Worm (Caenorhabditis elegans): ENCODE measurements around the gene ZC250.2.
A peak's percentile ranks its signal among the peaks of the same experiment; 100 is the strongest.

The ZC250.2 gene

ce11 chrV:5813060-5813659 lies 21.0 kb downstream of the ZC250.2 start, which contains the start of gene ZC250.4:
ZC250.4 (minus strand) TSS chrV:5813137.
- TF ChIP-seq nhr-25 (tag; optimal IDR thresholded peaks at IDR 0.05): peak; percentile 67
- TF ChIP-seq lin-13 (GFP tag; optimal IDR thresholded peaks at IDR 0.05): no peak
- TF ChIP-seq F13H6.1 (tag; optimal IDR thresholded peaks at IDR 0.05): peak; percentile 41
- no peak for TF ChIP-seq nhr-11 (tag; optimal IDR thresholded peaks at IDR 0.05)
- TF ChIP-seq sma-9 (GFP tag; optimal IDR thresholded peaks at IDR 0.05): peak; percentile 2
- TF ChIP-seq sma-9 (tag; optimal IDR thresholded peaks at IDR 0.05): no peak
- TF ChIP-seq ceh-16 (tag; optimal IDR thresholded peaks at IDR 0.05): no peak
- no peak for TF ChIP-seq nhr-6 (tag; optimal IDR thresholded peaks at IDR 0.05)
- TF ChIP-seq sem-4 (tag; optimal IDR thresholded peaks at IDR 0.05): no peak

- TF ChIP-seq sma-9 (GFP tag; optimal IDR thresholded peaks at IDR 0.05): peak; percentile 57
- no peak for TF ChIP-seq sma-9 (tag; optimal IDR thresholded peaks at IDR 0.05)
- TF ChIP-seq nhr-77 (tag; optimal IDR thresholded peaks at IDR 0.05): no peak
- no peak for TF ChIP-seq dmd-4 (tag; optimal IDR thresholded peaks at IDR 0.05)
- no peak for TF ChIP-seq gmeb-1 (tag; optimal IDR thresholded peaks at IDR 0.05)
- no peak for TF ChIP-seq nhr-21 (tag; optimal IDR thresholded peaks at IDR 0.05)
- no peak for TF ChIP-seq ceh-16 (tag; optimal IDR thresholded peaks at IDR 0.05)
- TF ChIP-seq ztf-11 (tag; optimal IDR thresholded peaks at IDR 0.05): no peak
- TF ChIP-seq lsy-2 (tag; optimal IDR thresholded peaks at IDR 0.05): no peak
- TF ChIP-seq fos-1 (tag; optimal IDR thresholded peaks at IDR 0.05): peak; percentile 63
- peak; percentile 5 for TF ChIP-seq crh-2 (tag; optimal IDR thresholded peaks at IDR 0.05)
- TF ChIP-seq elt-1 (tag; optimal IDR thresholded peaks at IDR 0.05): no peak
- TF ChIP-seq sma-3 (GFP tag; optimal IDR thresholded peaks at IDR 0.05): no peak
- TF ChIP-seq unc-62 (GFP tag; optimal IDR thresholded peaks at IDR 0.05): no peak
Measured at ce11 chrV:5816470-5817061, 24.4 kb downstream of the ZC250.2 start.

DNA sequence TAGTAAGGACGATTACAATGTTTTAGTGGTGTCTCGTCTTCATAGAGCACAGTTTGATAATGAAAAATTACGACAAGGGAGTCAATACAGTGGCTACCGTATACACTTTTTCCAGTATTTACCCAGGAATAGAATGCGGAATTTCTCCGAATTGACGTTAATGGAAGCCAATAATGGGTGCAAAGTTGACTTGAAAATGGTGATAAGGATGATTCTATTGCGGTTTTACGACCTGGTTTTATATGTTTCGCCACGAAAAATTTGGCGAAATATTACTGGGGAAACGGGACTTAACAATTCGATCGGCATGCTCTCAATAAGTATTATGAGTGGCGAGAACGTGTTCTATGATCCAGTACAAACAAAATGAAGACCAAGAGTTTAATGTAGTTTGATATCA lies 27.8 kb downstream of the ZC250.2 start:
- TF ChIP-seq lin-13 (GFP tag; optimal IDR thresholded peaks at IDR 0.05) (no peak), ZK546.5 (tag; optimal IDR thresholded peaks at IDR 0.05) (no peak), sma-9 (GFP tag; optimal IDR thresholded peaks at IDR 0.05) (peak; percentile 54), sma-9 (tag; optimal IDR thresholded peaks at IDR 0.05) (no peak), aly-2 (tag; optimal IDR thresholded peaks at IDR 0.05) (no peak), mbf-1 (tag; optimal IDR thresholded peaks at IDR 0.05) (no peak)

- TF ChIP-seq fos-1 (tag; optimal IDR thresholded peaks at IDR 0.05) (no peak), nhr-23 (tag; optimal IDR thresholded peaks at IDR 0.05) (no peak), nhr-237 (tag; optimal IDR thresholded peaks at IDR 0.05) (no peak), nhr-77 (tag; optimal IDR thresholded peaks at IDR 0.05) (no peak), sma-9 (GFP tag; optimal IDR thresholded peaks at IDR 0.05) (peak; percentile 69), sma-9 (tag; optimal IDR thresholded peaks at IDR 0.05) (no peak), nhr-129 (tag; optimal IDR thresholded peaks at IDR 0.05) (peak; percentile 15), sma-3 (GFP tag; optimal IDR thresholded peaks at IDR 0.05) (peak; percentile 90)
Measured at ce11 chrV:5820401-5820800, 28.3 kb downstream of the ZC250.2 start.

- TF ChIP-seq F13H6.1 (tag; optimal IDR thresholded peaks at IDR 0.05) (no peak), fos-1 (tag; optimal IDR thresholded peaks at IDR 0.05) (peak; percentile 87), sma-9 (GFP tag; optimal IDR thresholded peaks at IDR 0.05) (peak; percentile 79), sma-9 (tag; optimal IDR thresholded peaks at IDR 0.05) (no peak), nhr-12 (tag; optimal IDR thresholded peaks at IDR 0.05) (no peak), blmp-1 (tag; optimal IDR thresholded peaks at IDR 0.05; ENCODE audit: insufficient read depth) (peak; percentile 47), nhr-25 (tag; optimal IDR thresholded peaks at IDR 0.05) (peak; percentile 54), nhr-23 (tag; optimal IDR thresholded peaks at IDR 0.05) (no peak), nhr-21 (tag; optimal IDR thresholded peaks at IDR 0.05) (no peak), unc-55 (GFP tag; optimal IDR thresholded peaks at IDR 0.05) (no peak), sem-4 (tag; optimal IDR thresholded peaks at IDR 0.05) (no peak), mdl-1 (tag; optimal IDR thresholded peaks at IDR 0.05) (no peak), crh-2 (tag; optimal IDR thresholded peaks at IDR 0.05) (peak; percentile 29), nhr-237 (tag; optimal IDR thresholded peaks at IDR 0.05) (no peak), ztf-4 (tag; optimal IDR thresholded peaks at IDR 0.05) (no peak), sma-3 (GFP tag; optimal IDR thresholded peaks at IDR 0.05) (peak; percentile 72), gmeb-1 (tag; optimal IDR thresholded peaks at IDR 0.05) (no peak)
Measured at ce11 chrV:5821451-5822143, 29.5 kb downstream of the ZC250.2 start.
